Fruit fly (Drosophila melanogaster) whole organism, embryonic: ENCODE results near the gene ds.
A peak's percentile ranks its signal among the peaks of the same experiment; 100 is the strongest.

Source experiments
- Adf1 ChIP-seq: fragments of 200-800 bp; sonication (Bioruptor generic); IDR thresholded peaks from 2 replicates; pipeline ENCODE4 v1.3.6; 2022; ENCODE audit warnings: missing biosample characterization, missing genetic modification characterization
- CG10209 ChIP-seq: fragments of 200-800 bp; sonication (Bioruptor generic); optimal IDR thresholded peaks from 3 replicates; lab custom pipeline; 2017; ENCODE audit warnings: missing biosample characterization, mild to moderate bottlenecking, missing genetic modification characterization, missing genetic modification reagents
- CG10267 ChIP-seq: fragments of 200-800 bp; sonication (Bioruptor generic); optimal IDR thresholded peaks from 2 replicates; lab custom pipeline; 2018; ENCODE audit warnings: missing biosample characterization, mild to moderate bottlenecking, missing genetic modification characterization, moderate library complexity
- CG1529 ChIP-seq: fragments of 200-800 bp; sonication (Bioruptor generic); optimal IDR thresholded peaks from 3 replicates; lab custom pipeline; 2018; ENCODE audit warnings: missing biosample characterization, missing genetic modification characterization
- CG15479 ChIP-seq: fragments of 200-800 bp; sonication (Bioruptor generic); optimal IDR thresholded peaks from 3 replicates; lab custom pipeline; 2019; ENCODE audit warnings: missing biosample characterization, mild to moderate bottlenecking, missing genetic modification characterization, moderate library complexity
- CG1603 ChIP-seq: fragments of 200-800 bp; sonication (Bioruptor generic); optimal IDR thresholded peaks from 2 replicates; lab custom pipeline; 2019; ENCODE audit warnings: missing biosample characterization, mild to moderate bottlenecking, missing genetic modification characterization, moderate library complexity
- CG17385 ChIP-seq: fragments of 200-800 bp; sonication (Bioruptor generic); optimal IDR thresholded peaks from 3 replicates; lab custom pipeline; 2018; ENCODE audit warnings: missing biosample characterization, mild to moderate bottlenecking, missing genetic modification characterization
- CG18764 ChIP-seq: fragments of 200-800 bp; sonication (Bioruptor generic); optimal IDR thresholded peaks from 3 replicates; lab custom pipeline; 2016; ENCODE audit warnings: missing biosample characterization, missing genetic modification characterization
- CG3407 ChIP-seq: fragments of 200-800 bp; sonication (Bioruptor generic); optimal IDR thresholded peaks from 2 replicates; lab custom pipeline; 2018; ENCODE audit warnings: missing biosample characterization, mild to moderate bottlenecking, missing genetic modification characterization
- CG4820 ChIP-seq: fragments of 200-800 bp; sonication (Bioruptor generic); optimal IDR thresholded peaks from 3 replicates; lab custom pipeline; 2016; ENCODE audit warnings: missing biosample characterization, missing genetic modification characterization
- CG6254 ChIP-seq: fragments of 200-800 bp; sonication (Bioruptor generic); optimal IDR thresholded peaks from 3 replicates; lab custom pipeline; 2017; ENCODE audit warnings: mild to moderate bottlenecking, missing biosample characterization, missing genetic modification reagents, missing genetic modification characterization
- CG6683 ChIP-seq: fragments of 200-800 bp; sonication (Bioruptor generic); optimal IDR thresholded peaks from 2 replicates; lab custom pipeline; 2017; ENCODE audit warnings: missing biosample characterization, mild to moderate bottlenecking, missing genetic modification characterization, missing genetic modification reagents
- CG6765 ChIP-seq: fragments of 200-800 bp; sonication (Bioruptor generic); optimal IDR thresholded peaks from 3 replicates; lab custom pipeline; 2017; ENCODE audit warnings: missing biosample characterization, mild to moderate bottlenecking, missing genetic modification characterization
- CG7745 ChIP-seq: fragments of 200-800 bp; sonication (Bioruptor generic); optimal IDR thresholded peaks from 2 replicates; lab custom pipeline; 2018; ENCODE audit warnings: missing biosample characterization, mild to moderate bottlenecking, missing genetic modification characterization, moderate library complexity
- CG7928 ChIP-seq: fragments of 200-800 bp; sonication (Bioruptor generic); optimal IDR thresholded peaks from 2 replicates; lab custom pipeline; 2017; ENCODE audit warnings: missing biosample characterization, mild to moderate bottlenecking, missing genetic modification characterization
- CG8290 ChIP-seq, 3 experiments: fragments of 200-800 bp; sonication (Bioruptor generic); optimal IDR thresholded peaks; 2 replicates each; lab custom pipeline; 2016 to 2019; ENCODE audit warnings: missing biosample characterization in 3 of 3, missing genetic modification characterization in 3 of 3, mild to moderate bottlenecking in 2 of 3, moderate library complexity in 1 of 3
- CG9932 ChIP-seq: fragments of 200-800 bp; sonication (Bioruptor generic); IDR thresholded peaks from 2 replicates; pipeline ENCODE4 v1.3.6; 2022; ENCODE audit warnings: missing biosample characterization, missing genetic modification characterization
- Camta ChIP-seq: fragments of 200-800 bp; sonication (Bioruptor generic); optimal IDR thresholded peaks from 2 replicates; lab custom pipeline; 2016; ENCODE audit warnings: missing biosample characterization, missing genetic modification characterization
- Dbx ChIP-seq: fragments of 200-800 bp; sonication (Bioruptor generic); IDR thresholded peaks from 3 replicates; pipeline ENCODE4 v1.3.6; 2022; ENCODE audit warnings: missing biosample characterization, missing genetic modification characterization
- Dek ChIP-seq: fragments of 200-800 bp; sonication (Bioruptor generic); optimal IDR thresholded peaks from 3 replicates; lab custom pipeline; 2019; ENCODE audit warnings: missing biosample characterization, mild to moderate bottlenecking, missing genetic modification characterization, moderate library complexity
- GATAe ChIP-seq: fragments of 200-800 bp; sonication (Bioruptor generic); conservative IDR thresholded peaks from 2 replicates; pipeline ENCODE4 v1.3.6; 2022; ENCODE audit warnings: missing biosample characterization, missing genetic modification characterization
- H15 ChIP-seq: fragments of 200-800 bp; sonication (Bioruptor generic); IDR thresholded peaks from 3 replicates; pipeline ENCODE4 v1.3.6; 2022; ENCODE audit warnings: missing biosample characterization, missing genetic modification characterization
- HLHmδ ChIP-seq: fragments of 200-800 bp; sonication (Bioruptor generic); optimal IDR thresholded peaks from 2 replicates; lab custom pipeline; 2018; ENCODE audit warnings: missing biosample characterization, mild to moderate bottlenecking, missing genetic modification characterization, moderate library complexity
- Med ChIP-seq: fragments of 200-800 bp; sonication (Bioruptor generic); peaks from one replicate; lab custom pipeline; 2016; ENCODE audit warnings: missing biosample characterization, missing genetic modification characterization, mild to moderate bottlenecking, inconsistent platforms, moderate library complexity
- Nf-YB ChIP-seq: fragments of 200-800 bp; sonication (Bioruptor generic); optimal IDR thresholded peaks from 3 replicates; lab custom pipeline; 2019; ENCODE audit warnings: missing biosample characterization, mild to moderate bottlenecking, missing genetic modification characterization, moderate library complexity
- Oli ChIP-seq: fragments of 200-800 bp; sonication (Bioruptor generic); optimal IDR thresholded peaks from 2 replicates; lab custom pipeline; 2018; ENCODE audit warnings: missing biosample characterization, mild to moderate bottlenecking, missing genetic modification characterization, moderate library complexity
- Poxn ChIP-seq: fragments of 200-800 bp; sonication (Bioruptor generic); IDR thresholded peaks from 2 replicates; pipeline ENCODE4 v1.3.6; 2022; ENCODE audit warnings: missing biosample characterization, missing genetic modification characterization
- Rfx ChIP-seq: fragments of 200-800 bp; sonication (Bioruptor generic); IDR thresholded peaks from 2 replicates; pipeline ENCODE4 v1.3.6; 2022; ENCODE audit warnings: missing biosample characterization, missing genetic modification characterization
- Six4 ChIP-seq: fragments of 200-800 bp; sonication (Bioruptor generic); optimal IDR thresholded peaks from 2 replicates; lab custom pipeline; 2016; ENCODE audit warnings: missing biosample characterization, missing genetic modification characterization
- Sox100B ChIP-seq: fragments of 200-800 bp; sonication (Bioruptor generic); optimal IDR thresholded peaks from 3 replicates; lab custom pipeline; 2018; ENCODE audit warnings: missing biosample characterization, mild to moderate bottlenecking, missing genetic modification characterization
- ap ChIP-seq: fragments of 200-800 bp; sonication (Bioruptor generic); IDR thresholded peaks from 2 replicates; pipeline ENCODE4 v1.3.6; 2022; ENCODE audit warnings: missing biosample characterization, missing genetic modification characterization
- ase ChIP-seq: fragments of 200-800 bp; sonication (Bioruptor generic); IDR thresholded peaks from 3 replicates; pipeline ENCODE4 v1.3.6; 2022; ENCODE audit warnings: missing biosample characterization, missing genetic modification characterization
- bbx ChIP-seq: fragments of 200-800 bp; sonication (Bioruptor generic); IDR thresholded peaks from 2 replicates; pipeline ENCODE4 v1.3.6; 2022; ENCODE audit warnings: missing biosample characterization, missing genetic modification characterization; ENCODE audit not compliant: partially characterized antibody
- bowl ChIP-seq: fragments of 200-800 bp; sonication (Bioruptor generic); IDR thresholded peaks from 2 replicates; pipeline ENCODE4 v1.3.6; 2022; ENCODE audit warnings: missing biosample characterization, missing genetic modification characterization
- btn ChIP-seq: fragments of 200-800 bp; sonication (Bioruptor generic); optimal IDR thresholded peaks from 2 replicates; lab custom pipeline; 2016; ENCODE audit warnings: missing biosample characterization, missing genetic modification characterization
- ci ChIP-seq: fragments of 200-800 bp; sonication (Bioruptor generic); IDR thresholded peaks from 3 replicates; pipeline ENCODE4 v1.3.6; 2022; ENCODE audit warnings: missing biosample characterization, missing genetic modification characterization
- dati ChIP-seq: fragments of 200-800 bp; sonication (Bioruptor generic); IDR thresholded peaks from 2 replicates; pipeline ENCODE4 v1.3.6; 2022; ENCODE audit warnings: missing biosample characterization, missing genetic modification characterization
- grau ChIP-seq: fragments of 200-800 bp; optimal IDR thresholded peaks from 3 replicates; lab custom pipeline; 2019; ENCODE audit warnings: missing biosample characterization, mild to moderate bottlenecking, missing genetic modification characterization, moderate library complexity
- gro ChIP-seq: fragments of 200-800 bp; sonication (Bioruptor generic); optimal IDR thresholded peaks from 2 replicates; lab custom pipeline; 2016; ENCODE audit warnings: missing biosample characterization, missing genetic modification characterization
- pnt ChIP-seq: fragments of 200-800 bp; sonication (Bioruptor generic); optimal IDR thresholded peaks from 3 replicates; lab custom pipeline; 2016; ENCODE audit warnings: missing biosample characterization, missing genetic modification characterization
- prd ChIP-seq, 3 experiments: fragments of >200 bp in 2 of 3; fragments of 200-800 bp in 1 of 3; sonication (Bioruptor generic) in 1 of 3; optimal IDR thresholded peaks in 2 of 3; IDR thresholded peaks in 1 of 3; 2 replicates in 2 of 3; 3 replicates in 1 of 3; pipeline versions ENCODE4 v1.3.6 to Lab custom; 2017 to 2022; ENCODE audit warnings: missing biosample characterization in 1 of 3, missing genetic modification characterization in 1 of 3
- pum ChIP-seq: fragments of 200-800 bp; sonication (Bioruptor generic); optimal IDR thresholded peaks from 2 replicates; lab custom pipeline; 2016; ENCODE audit warnings: missing biosample characterization, missing genetic modification characterization
- sens ChIP-seq: fragments of 200-800 bp; sonication (Bioruptor generic); peaks from one replicate; lab custom pipeline; 2016; ENCODE audit warnings: missing biosample characterization, missing genetic modification characterization
- sisA ChIP-seq: fragments of 200-800 bp; sonication (Bioruptor generic); IDR thresholded peaks from 2 replicates; pipeline ENCODE4 v1.3.6; 2022; ENCODE audit warnings: missing biosample characterization, missing genetic modification characterization
- so ChIP-seq: fragments of 200-800 bp; sonication (Bioruptor generic); IDR thresholded peaks from 3 replicates; pipeline ENCODE4 v1.3.6; 2022; ENCODE audit warnings: missing biosample characterization, missing genetic modification characterization
- sqz ChIP-seq: fragments of 200-800 bp; sonication (Bioruptor generic); optimal IDR thresholded peaks from 3 replicates; lab custom pipeline; 2018; ENCODE audit warnings: missing biosample characterization, mild to moderate bottlenecking, missing genetic modification characterization
- ssp ChIP-seq: fragments of 200-800 bp; sonication (Bioruptor generic); IDR thresholded peaks from 2 replicates; pipeline ENCODE4 v1.3.6; 2022; ENCODE audit warnings: missing biosample characterization, missing genetic modification characterization
- tna ChIP-seq: fragments of 200-800 bp; sonication (Bioruptor generic); IDR thresholded peaks from 2 replicates; pipeline ENCODE4 v1.3.6; 2022; ENCODE audit warnings: missing biosample characterization, missing genetic modification characterization; ENCODE audit not compliant: partially characterized antibody
- tx ChIP-seq: fragments of 200-800 bp; sonication (Bioruptor generic); optimal IDR thresholded peaks from 2 replicates; lab custom pipeline; 2016; ENCODE audit warnings: missing biosample characterization, missing genetic modification characterization
- wdn ChIP-seq: fragments of 200-800 bp; sonication (Bioruptor generic); IDR thresholded peaks from 2 replicates; pipeline ENCODE4 v1.3.6; 2022; ENCODE audit warnings: missing biosample characterization, missing genetic modification characterization

The ds gene

DNA sequence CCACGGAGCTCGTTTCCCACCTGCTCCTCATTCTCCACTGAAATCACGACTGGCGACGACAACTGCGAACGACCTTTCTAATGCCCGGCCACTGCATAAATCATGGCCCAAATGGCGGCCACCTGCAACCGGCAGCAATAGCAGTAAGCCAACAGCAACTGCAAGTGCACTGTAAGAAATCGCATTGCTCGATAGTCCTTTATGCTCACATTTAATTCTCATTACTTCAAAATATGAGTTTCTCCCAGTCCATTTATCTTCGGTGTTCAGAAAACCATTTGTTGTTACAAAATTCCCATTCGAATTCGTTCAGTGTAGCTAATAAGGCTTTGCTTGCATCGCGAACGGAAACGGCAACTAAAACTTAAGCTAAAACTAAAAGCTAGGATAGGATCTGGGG lies 110.7 kb downstream of the ds start (continued):
- TF ChIP-seq ase (GFP tag; lab: Robert Waterston, UW) = no peak
- no peak for TF ChIP-seq CG6683
- TF ChIP-seq Oli (tag; lab: Kevin White, UChicago) = no peak
- TF ChIP-seq CG10209 = no peak
- TF ChIP-seq btn (GFP tag; lab: Kevin White, UChicago) = no peak
- 0 out of 3 replicates have a peak, but pooled peaks have one; percentile 35 for TF ChIP-seq H15 (GFP tag; lab: Robert Waterston, UW)
- TF ChIP-seq grau = no peak
- TF ChIP-seq ci (GFP tag; lab: Robert Waterston, UW) = 0 out of 3 replicates have a peak, but pooled peaks have one; percentile 29
- TF ChIP-seq prd (optimal IDR thresholded peaks at IDR 0.05; lab: Kevin White, UChicago) = no peak
- TF ChIP-seq prd (GFP tag; IDR thresholded peaks at IDR 0.05; lab: Robert Waterston, UW) = peak; percentile 30; the same call in 1 of the 3 replicates
- no peak for TF ChIP-seq Rfx (GFP tag; lab: Robert Waterston, UW)
- no peak for TF ChIP-seq CG10267 (tag; lab: Kevin White, UChicago)
- peak; percentile 30 for TF ChIP-seq CG1603 (tag; lab: Kevin White, UChicago)
- TF ChIP-seq Med (GFP tag; lab: Kevin White, UChicago) = peak; percentile 60
- no peak for TF ChIP-seq tna (GFP tag; lab: Robert Waterston, UW)
- TF ChIP-seq sens (GFP tag; lab: Kevin White, UChicago) = peak; percentile 72
- no peak for TF ChIP-seq HLHmδ (GFP tag; lab: Kevin White, UChicago)
- TF ChIP-seq CG9932 (GFP tag; lab: Robert Waterston, UW) = no peak

- TF ChIP-seq gro (GFP tag; lab: Kevin White, UChicago) = no peak
- no peak for TF ChIP-seq CG1529 (GFP tag; lab: Kevin White, UChicago)
- no peak for TF ChIP-seq Sox100B (GFP tag; lab: Kevin White, UChicago)
- TF ChIP-seq CG7745 (tag; lab: Kevin White, UChicago) = no peak
- TF ChIP-seq sisA (GFP tag; lab: Robert Waterston, UW) = peak; percentile 63
- no peak for TF ChIP-seq Poxn (GFP tag; lab: Robert Waterston, UW)
- TF ChIP-seq ssp (GFP tag; lab: Robert Waterston, UW) = peak; percentile 48
- no peak for TF ChIP-seq bowl (GFP tag; lab: Robert Waterston, UW)
- peak; percentile 35 for TF ChIP-seq pum (GFP tag; lab: Kevin White, UChicago)
- no peak for TF ChIP-seq ap (GFP tag; lab: Robert Waterston, UW)
- no peak for TF ChIP-seq CG17385
- TF ChIP-seq CG10209 = peak; percentile 42
- no peak for TF ChIP-seq wdn
- no peak for TF ChIP-seq dati (GFP tag; lab: Robert Waterston, UW)
- TF ChIP-seq tx (GFP tag; lab: Kevin White, UChicago) = no peak
- TF ChIP-seq bbx (GFP tag; lab: Robert Waterston, UW) = no peak
- no peak for TF ChIP-seq sqz (GFP tag; lab: Kevin White, UChicago)
- no peak for TF ChIP-seq CG7928 (GFP tag; lab: Kevin White, UChicago)
- peak; percentile 41 for TF ChIP-seq CG4820 (GFP tag; lab: Kevin White, UChicago)
- TF ChIP-seq CG8290 (GFP tag; optimal IDR thresholded peaks at IDR 0.05; lab: Kevin White, UChicago) = peak; percentile 49
- TF ChIP-seq CG8290 (tag; optimal IDR thresholded peaks at IDR 0.05; lab: Kevin White, UChicago) = no peak
- peak; percentile 17 for TF ChIP-seq CG3407
- TF ChIP-seq Nf-YB = no peak
- peak; percentile 41 for TF ChIP-seq Camta (GFP tag; lab: Kevin White, UChicago)
- TF ChIP-seq CG15479 (GFP tag; lab: Kevin White, UChicago) = no peak
- peak; percentile 32 for TF ChIP-seq Dek
- no peak for TF ChIP-seq so
- TF ChIP-seq CG18764 (GFP tag; lab: Kevin White, UChicago) = peak; percentile 56
- TF ChIP-seq Six4 (GFP tag; lab: Kevin White, UChicago) = no peak
- TF ChIP-seq pnt (GFP tag; lab: Kevin White, UChicago) = peak; percentile 27
- no peak for TF ChIP-seq Adf1 (GFP tag; lab: Robert Waterston, UW)
- no peak for TF ChIP-seq Dbx (GFP tag; lab: Robert Waterston, UW)
- TF ChIP-seq CG6254 (GFP tag; lab: Kevin White, UChicago) = no peak
- no peak for TF ChIP-seq CG6765
- no peak for TF ChIP-seq GATAe (GFP tag; lab: Robert Waterston, UW)
- peak; percentile 48; the same call in 1 of the 3 replicates for TF ChIP-seq ase (GFP tag; lab: Robert Waterston, UW)
Observed at dm6 chr2L:602439-602879, 112.3 kb downstream of the ds start, which contains the start of gene CG13689. Gene CG13689, plus strand, starts transcription at chr2L:602813.
